Fruit fly (Drosophila melanogaster) whole organism, embryonic: ENCODE results near the gene CG43850.

Experiments used
- CG16815 ChIP-seq: fragments of 200-800 bp; sonication (Bioruptor generic); optimal IDR thresholded peaks from 3 replicates; lab custom pipeline; 2017; ENCODE audit warnings: missing biosample characterization, mild to moderate bottlenecking, missing genetic modification characterization
- NFAT ChIP-seq: fragments of 200-800 bp; sonication (Bioruptor generic); IDR thresholded peaks from 2 replicates; pipeline ENCODE4 v1.3.6; 2022; ENCODE audit warnings: missing biosample characterization, missing genetic modification characterization
- crol ChIP-seq: fragments of 200-800 bp; sonication (Bioruptor generic); IDR thresholded peaks from 2 replicates; pipeline ENCODE4 v1.3.6; 2022; ENCODE audit warnings: missing biosample characterization, missing genetic modification characterization

- peak; percentile 99 for TF ChIP-seq CG16815 (GFP tag; lab: Kevin White, UChicago)
- TF ChIP-seq crol (GFP tag; lab: Robert Waterston, UW) = peak; percentile 94
- TF ChIP-seq NFAT (GFP tag; lab: Robert Waterston, UW) = peak; percentile 90
These were observed 41.6 kb upstream of the CG43850 start, which contains the start of the genes Bdp1 and CG6565 for dm6 chr2L:13373435-13374242.
